Worm (Caenorhabditis elegans) whole organism, late embryonic: ENCODE data around the gene pals-26.

Experiments
- npax-4 ChIP-seq: sonication (generic microtip); optimal IDR thresholded peaks from 2 replicates; lab custom pipeline; 2016; ENCODE audit warnings: missing genetic modification characterization, missing compliant biosample characterization
- sox-4 ChIP-seq: sonication (generic microtip); optimal IDR thresholded peaks from 2 replicates; lab custom pipeline; 2017; ENCODE audit warnings: mild to moderate bottlenecking, missing genetic modification characterization, inconsistent platforms, missing compliant biosample characterization

DNA sequence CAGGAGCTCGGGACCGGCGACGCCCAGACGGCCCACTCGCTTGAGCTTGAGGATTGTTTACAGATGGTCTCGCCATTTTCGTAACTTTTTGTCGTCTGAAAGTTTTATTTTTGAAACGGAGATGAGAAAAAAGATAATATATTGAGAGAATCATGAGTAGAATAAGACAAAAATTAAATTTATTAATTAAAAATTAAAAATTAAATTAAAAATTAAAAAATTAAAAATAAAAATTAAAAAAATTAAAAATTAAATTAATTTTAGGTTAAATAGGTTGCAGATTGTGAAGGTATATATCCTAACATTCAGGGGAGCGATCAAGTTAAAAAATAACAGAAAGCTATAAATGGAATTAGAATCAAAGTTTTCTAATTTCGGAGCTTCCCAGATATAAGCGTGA, 4.8 kb downstream of the pals-26 start, which contains the start of gene B0284.3:
- no peak for TF ChIP-seq npax-4 (tag; lab: Kevin White, UChicago)
- no peak for TF ChIP-seq sox-4 (tag; lab: Kevin White, UChicago)
